Fruit fly (Drosophila melanogaster) whole organism, prepupa: Measurements from ENCODE around the gene CG7191.
A peak's percentile ranks its signal among the peaks of the same experiment; 100 is the strongest.

ENCODE experiments used
- Blimp-1 ChIP-seq: fragments of 200-800 bp; sonication (Bioruptor generic); optimal IDR thresholded peaks from 3 replicates; lab custom pipeline; 2017; ENCODE audit warnings: missing biosample characterization, missing genetic modification characterization, mild to moderate bottlenecking, moderate library complexity, missing genetic modification reagents
- CG11294 ChIP-seq: fragments of 200-800 bp; sonication (Bioruptor generic); IDR thresholded peaks from 2 replicates; pipeline ENCODE4 v1.3.6; 2022; ENCODE audit warnings: missing biosample characterization, missing genetic modification characterization
- CG11762 ChIP-seq: fragments of 200-800 bp; sonication (Bioruptor generic); optimal IDR thresholded peaks from 3 replicates; lab custom pipeline; 2016; ENCODE audit warnings: missing biosample characterization, missing genetic modification characterization; ENCODE audit not compliant: insufficient read depth
- CG1621 ChIP-seq: fragments of 200-800 bp; sonication (Bioruptor generic); optimal IDR thresholded peaks from 3 replicates; lab custom pipeline; 2018; ENCODE audit warnings: missing biosample characterization, mild to moderate bottlenecking, missing genetic modification characterization
- CG16779 ChIP-seq: fragments of 200-800 bp; sonication (Bioruptor generic); optimal IDR thresholded peaks from 3 replicates; lab custom pipeline; 2017; ENCODE audit warnings: missing biosample characterization, mild to moderate bottlenecking, missing genetic modification characterization
- CG3032 ChIP-seq: fragments of 200-800 bp; optimal IDR thresholded peaks from 2 replicates; lab custom pipeline; 2019; ENCODE audit warnings: missing biosample characterization, mild to moderate bottlenecking, missing genetic modification characterization, moderate library complexity
- CG32006 ChIP-seq: fragments of 200-800 bp; sonication (Bioruptor generic); optimal IDR thresholded peaks from 3 replicates; lab custom pipeline; 2017; ENCODE audit warnings: missing biosample characterization, mild to moderate bottlenecking, missing genetic modification characterization
- CG6276 ChIP-seq: fragments of 200-800 bp; sonication (Bioruptor generic); optimal IDR thresholded peaks from 2 replicates; lab custom pipeline; 2017; ENCODE audit warnings: missing biosample characterization, mild to moderate bottlenecking, missing genetic modification characterization
- CG6792 ChIP-seq: fragments of 200-800 bp; sonication (Bioruptor generic); optimal IDR thresholded peaks from 3 replicates; lab custom pipeline; 2016; ENCODE audit warnings: missing biosample characterization, missing genetic modification characterization
- CG6808 ChIP-seq: fragments of 200-800 bp; sonication (Bioruptor generic); optimal IDR thresholded peaks from 3 replicates; lab custom pipeline; 2017; ENCODE audit warnings: missing biosample characterization, missing genetic modification characterization, mild to moderate bottlenecking, moderate library complexity, missing genetic modification reagents
- CG6854 ChIP-seq: fragments of 200-800 bp; sonication (Bioruptor generic); optimal IDR thresholded peaks from 2 replicates; lab custom pipeline; 2017; ENCODE audit warnings: missing biosample characterization, mild to moderate bottlenecking, missing genetic modification characterization
- CG8119 ChIP-seq: fragments of 200-800 bp; sonication (Bioruptor generic); IDR thresholded peaks from 3 replicates; pipeline ENCODE4 v1.3.6; 2022; ENCODE audit warnings: missing biosample characterization, missing genetic modification characterization
- CG8319 ChIP-seq: fragments of 200-800 bp; sonication (Bioruptor generic); optimal IDR thresholded peaks from 3 replicates; lab custom pipeline; 2016; ENCODE audit warnings: missing biosample characterization, missing genetic modification characterization
- CG9139 ChIP-seq: fragments of 200-800 bp; sonication (Bioruptor generic); optimal IDR thresholded peaks from 3 replicates; lab custom pipeline; 2017; ENCODE audit warnings: missing biosample characterization, mild to moderate bottlenecking, missing genetic modification characterization
- Eip78C ChIP-seq: fragments of 200-800 bp; sonication (Bioruptor generic); peaks from one replicate; lab custom pipeline; 2016; ENCODE audit warnings: missing biosample characterization, missing genetic modification characterization
- Gug ChIP-seq: fragments of 200-800 bp; sonication (Bioruptor generic); IDR thresholded peaks from 2 replicates; pipeline ENCODE4 v1.3.6; 2022; ENCODE audit warnings: missing biosample characterization, missing genetic modification characterization
- Hr38 ChIP-seq: sonication (Bioruptor generic); optimal IDR thresholded peaks from 2 replicates; lab custom pipeline; 2016; ENCODE audit warnings: missing biosample characterization, missing genetic modification characterization
- Hr39 ChIP-seq: fragments of 200-800 bp; sonication (Bioruptor generic); optimal IDR thresholded peaks from 2 replicates; lab custom pipeline; 2016; ENCODE audit warnings: missing biosample characterization, missing genetic modification characterization
- Hr4 ChIP-seq: fragments of 200-800 bp; sonication (Bioruptor generic); optimal IDR thresholded peaks from 3 replicates; lab custom pipeline; 2016; ENCODE audit warnings: missing biosample characterization, missing genetic modification characterization
- Lpt ChIP-seq: fragments of 200-800 bp; sonication (Bioruptor generic); optimal IDR thresholded peaks from 3 replicates; lab custom pipeline; 2016; ENCODE audit warnings: missing biosample characterization, missing genetic modification characterization
- OdsH ChIP-seq: fragments of 200-800 bp; sonication (Bioruptor generic); optimal IDR thresholded peaks from 3 replicates; lab custom pipeline; 2016; ENCODE audit warnings: missing biosample characterization, missing genetic modification characterization
- Smox ChIP-seq: fragments of 200-800 bp; sonication (Bioruptor generic); optimal IDR thresholded peaks from 3 replicates; lab custom pipeline; 2016; ENCODE audit warnings: missing biosample characterization, missing genetic modification characterization
- Sox14 ChIP-seq: fragments of 200-800 bp; sonication (Bioruptor generic); optimal IDR thresholded peaks from 3 replicates; lab custom pipeline; 2016; ENCODE audit warnings: missing biosample characterization, missing genetic modification characterization
- Sox15 ChIP-seq: fragments of 200-800 bp; sonication (Bioruptor generic); optimal IDR thresholded peaks from 3 replicates; lab custom pipeline; 2016; ENCODE audit warnings: missing biosample characterization, missing genetic modification characterization
- cyc ChIP-seq: fragments of 200-800 bp; sonication (Bioruptor generic); optimal IDR thresholded peaks from 3 replicates; lab custom pipeline; 2016; ENCODE audit warnings: missing biosample characterization, missing genetic modification characterization
- dac ChIP-seq: fragments of 200-800 bp; sonication (Bioruptor generic); optimal IDR thresholded peaks from 2 replicates; lab custom pipeline; 2017; ENCODE audit warnings: missing biosample characterization, mild to moderate bottlenecking, missing genetic modification characterization
- dsx ChIP-seq: fragments of 200-800 bp; optimal IDR thresholded peaks from 3 replicates; lab custom pipeline; 2019; ENCODE audit warnings: missing biosample characterization, mild to moderate bottlenecking, missing genetic modification characterization, moderate library complexity; ENCODE audit not compliant: poor library complexity, severe bottlenecking
- esn ChIP-seq: fragments of 200-800 bp; sonication (Bioruptor generic); optimal IDR thresholded peaks from 2 replicates; lab custom pipeline; 2016; ENCODE audit warnings: missing biosample characterization, mild to moderate bottlenecking, missing genetic modification characterization, moderate library complexity
- fkh ChIP-seq: fragments of 200-800 bp; sonication (Bioruptor generic); optimal IDR thresholded peaks from 3 replicates; lab custom pipeline; 2017; ENCODE audit warnings: missing biosample characterization, mild to moderate bottlenecking, missing genetic modification characterization, moderate library complexity
- lz ChIP-seq: fragments of 200-800 bp; sonication (Bioruptor generic); optimal IDR thresholded peaks from 3 replicates; lab custom pipeline; 2016; ENCODE audit warnings: missing biosample characterization, missing genetic modification characterization
- ss ChIP-seq, 2 experiments: fragments of 200-800 bp; sonication (Bioruptor generic); optimal IDR thresholded peaks; 2 replicates in 1 of 2; 3 replicates in 1 of 2; lab custom pipeline; 2017 to 2018; ENCODE audit warnings: mild to moderate bottlenecking in 2 of 2, missing biosample characterization in 2 of 2, missing genetic modification characterization in 2 of 2, moderate library complexity in 1 of 2
- topi ChIP-seq: fragments of 200-800 bp; sonication (Bioruptor generic); optimal IDR thresholded peaks from 3 replicates; lab custom pipeline; 2016; ENCODE audit warnings: missing biosample characterization, missing genetic modification characterization
- vri ChIP-seq: fragments of 200-800 bp; sonication (Bioruptor generic); optimal IDR thresholded peaks from 3 replicates; lab custom pipeline; 2016; ENCODE audit warnings: missing biosample characterization, mild to moderate bottlenecking, missing genetic modification characterization

The CG7191 gene

dm6 chr2L:7799804-7800433 lies 32.5 kb downstream of the CG7191 start, which contains the start of the genes Herp and r2d2 (continued):
- TF ChIP-seq Hr38 (GFP tag; lab: Kevin White, UChicago) (no peak), Hr39 (GFP tag; lab: Kevin White, UChicago) (peak; percentile 90), CG3032 (peak; percentile 87), CG6276 (no peak), Blimp-1 (GFP tag; lab: Kevin White, UChicago) (peak; percentile 73), Smox (GFP tag; lab: Kevin White, UChicago) (no peak), CG9139 (GFP tag; lab: Kevin White, UChicago) (peak; percentile 77), fkh (peak; percentile 72), CG6808 (peak; percentile 83), CG11294 (GFP tag; lab: Robert Waterston, UW) (peak; percentile 84), CG8119 (GFP tag; lab: Robert Waterston, UW) (peak; percentile 70), CG6854 (GFP tag; lab: Kevin White, UChicago) (peak; percentile 82), Hr4 (GFP tag; lab: Kevin White, UChicago) (peak; percentile 90), CG8319 (GFP tag; lab: Kevin White, UChicago) (peak; percentile 49), Sox14 (GFP tag; lab: Kevin White, UChicago) (peak; percentile 89), CG1621 (peak; percentile 79), esn (peak; percentile 90), CG6792 (GFP tag; lab: Kevin White, UChicago) (peak; percentile 84), CG32006 (GFP tag; lab: Kevin White, UChicago) (peak; percentile 84), CG11762 (peak; percentile 76), vri (GFP tag; lab: Kevin White, UChicago) (peak; percentile 70), CG16779 (tag; lab: Kevin White, UChicago) (peak; percentile 81), lz (GFP tag; lab: Kevin White, UChicago) (peak; percentile 92)

DNA sequence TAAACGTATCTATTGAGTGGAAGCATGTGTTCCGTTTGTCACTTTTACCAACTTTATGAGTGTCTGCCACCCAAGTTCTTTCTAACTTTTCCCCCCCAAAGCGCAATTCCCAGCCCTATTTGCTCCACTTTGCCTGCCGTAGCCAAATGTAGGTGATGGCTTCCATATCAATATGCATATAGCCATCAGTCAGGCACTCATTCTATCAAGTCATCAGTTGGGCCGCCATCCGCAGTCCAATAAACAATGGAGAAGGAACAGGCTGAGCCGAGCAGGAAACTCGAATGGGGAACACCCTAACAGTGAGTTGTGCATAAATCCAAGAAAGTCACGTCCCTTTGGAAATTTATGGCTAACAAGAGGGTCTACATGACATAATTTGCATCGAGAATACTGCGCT lies 40.1 kb downstream of the CG7191 start:
- TF ChIP-seq Gug (no peak), Sox15 (GFP tag; lab: Kevin White, UChicago) (no peak), CG6854 (GFP tag; lab: Kevin White, UChicago) (no peak), ss (GFP tag; optimal IDR thresholded peaks at IDR 0.05; lab: Kevin White, UChicago) (no peak), Lpt (GFP tag; lab: Kevin White, UChicago) (no peak), CG3032 (no peak), Blimp-1 (GFP tag; lab: Kevin White, UChicago) (no peak), OdsH (GFP tag; lab: Kevin White, UChicago) (no peak), cyc (GFP tag; lab: Kevin White, UChicago) (no peak), CG32006 (GFP tag; lab: Kevin White, UChicago) (no peak), CG1621 (no peak), topi (GFP tag; lab: Kevin White, UChicago) (no peak), dac (GFP tag; lab: Kevin White, UChicago) (no peak), Eip78C (GFP tag; lab: Kevin White, UChicago) (no peak)

DNA sequence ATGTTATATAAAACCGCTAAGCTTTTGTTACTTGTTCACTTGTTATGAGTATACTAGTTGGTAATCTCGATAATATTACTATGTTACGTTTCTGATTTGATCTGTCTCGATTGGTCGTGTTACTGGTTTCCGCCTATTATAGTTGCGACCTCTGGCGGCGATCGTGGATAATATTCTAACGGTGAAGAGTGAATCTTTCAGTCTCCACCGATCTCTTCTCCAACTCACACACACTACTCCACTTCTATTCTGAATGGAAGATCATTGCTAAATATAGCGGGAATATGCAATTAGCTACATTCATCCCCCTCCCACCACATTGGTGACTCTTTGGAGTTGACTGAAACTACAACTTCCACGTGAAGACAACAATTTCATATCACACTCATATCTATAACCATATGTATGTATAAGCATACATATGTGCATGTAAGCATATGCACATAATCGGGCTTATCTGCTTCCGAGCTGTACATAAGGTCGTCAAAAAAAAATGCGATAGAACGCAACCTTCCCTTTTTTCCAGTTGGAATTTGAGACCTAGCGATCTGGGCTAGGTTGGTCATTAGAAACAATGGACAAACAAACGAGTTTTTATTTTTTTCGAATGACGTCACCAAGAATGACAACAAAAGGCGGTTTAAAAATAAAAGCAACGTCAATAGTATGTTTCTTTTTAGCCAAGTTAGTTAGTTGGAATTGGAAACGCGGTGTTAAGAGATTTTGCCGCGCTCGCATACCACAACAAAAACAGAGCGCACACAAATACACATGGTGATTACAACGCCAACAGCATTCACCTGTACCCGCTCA lies 41.7 kb downstream of the CG7191 start:
- TF ChIP-seq CG16779 (tag; lab: Kevin White, UChicago): peak; percentile 12
- peak; percentile 12; the same call in 1 of the 2 replicates for TF ChIP-seq CG11294 (GFP tag; lab: Robert Waterston, UW)
- TF ChIP-seq CG32006 (GFP tag; lab: Kevin White, UChicago): no peak
- no peak for TF ChIP-seq Smox (GFP tag; lab: Kevin White, UChicago)
- TF ChIP-seq dsx (GFP tag; lab: Kevin White, UChicago): peak; percentile 45
- peak in 1 of 2 experiments; percentile 47 for TF ChIP-seq ss (GFP tag; optimal IDR thresholded peaks at IDR 0.05; lab: Kevin White, UChicago)
